Fruit fly (Drosophila melanogaster) whole organism, embryonic: ENCODE measurements around the gene sll.
A peak's percentile ranks its signal among the peaks of the same experiment; 100 is the strongest.

Experiments used
- Abd-B ChIP-seq: fragments of 200-800 bp; sonication (Bioruptor generic); optimal IDR thresholded peaks from 2 replicates; lab custom pipeline; 2018; ENCODE audit warnings: missing biosample characterization, mild to moderate bottlenecking, missing genetic modification characterization, moderate library complexity
- B-H1 ChIP-seq: fragments of 200-800 bp; sonication (Bioruptor generic); IDR thresholded peaks from 3 replicates; pipeline ENCODE4 v1.3.6; 2022; ENCODE audit warnings: missing biosample characterization, missing genetic modification characterization
- CG10565 ChIP-seq: fragments of 200-800 bp; sonication (Bioruptor generic); optimal IDR thresholded peaks from 3 replicates; lab custom pipeline; 2016; ENCODE audit warnings: missing biosample characterization, mild to moderate bottlenecking, missing genetic modification characterization
- CG12219 ChIP-seq: fragments of 200-800 bp; sonication (Bioruptor generic); optimal IDR thresholded peaks from 3 replicates; lab custom pipeline; 2018; ENCODE audit warnings: missing biosample characterization, mild to moderate bottlenecking, missing genetic modification characterization
- CG12659 ChIP-seq: fragments of 200-800 bp; sonication (Bioruptor generic); optimal IDR thresholded peaks from 3 replicates; lab custom pipeline; 2017; ENCODE audit warnings: mild to moderate bottlenecking, missing biosample characterization, missing genetic modification reagents, missing genetic modification characterization
- CG13775 ChIP-seq: fragments of 200-800 bp; sonication (Bioruptor generic); optimal IDR thresholded peaks from 3 replicates; lab custom pipeline; 2017; ENCODE audit warnings: missing biosample characterization, mild to moderate bottlenecking, missing genetic modification characterization
- CG15011 ChIP-seq: fragments of 200-800 bp; sonication (Bioruptor generic); optimal IDR thresholded peaks from 3 replicates; lab custom pipeline; 2018; ENCODE audit warnings: missing biosample characterization, mild to moderate bottlenecking, missing genetic modification characterization
- CG15269 ChIP-seq: fragments of 200-800 bp; sonication (Bioruptor generic); optimal IDR thresholded peaks from 2 replicates; lab custom pipeline; 2018; ENCODE audit warnings: missing biosample characterization, mild to moderate bottlenecking, missing genetic modification characterization, moderate library complexity
- CG1529 ChIP-seq: fragments of 200-800 bp; sonication (Bioruptor generic); optimal IDR thresholded peaks from 3 replicates; lab custom pipeline; 2018; ENCODE audit warnings: missing biosample characterization, missing genetic modification characterization
- CG16813 ChIP-seq: fragments of 200-800 bp; sonication (Bioruptor generic); IDR thresholded peaks from 3 replicates; pipeline ENCODE4 v1.3.6; 2022; ENCODE audit warnings: missing biosample characterization, missing genetic modification characterization; ENCODE audit not compliant: partially characterized antibody
- CG17359 ChIP-seq: fragments of 200-800 bp; sonication (Bioruptor generic); optimal IDR thresholded peaks from 3 replicates; lab custom pipeline; 2018; ENCODE audit warnings: missing biosample characterization, mild to moderate bottlenecking, missing genetic modification characterization, moderate library complexity
- CG17385 ChIP-seq: fragments of 200-800 bp; sonication (Bioruptor generic); optimal IDR thresholded peaks from 3 replicates; lab custom pipeline; 2018; ENCODE audit warnings: missing biosample characterization, mild to moderate bottlenecking, missing genetic modification characterization
- CG2712 ChIP-seq: fragments of 200-800 bp; optimal IDR thresholded peaks from 3 replicates; lab custom pipeline; 2019; ENCODE audit warnings: missing biosample characterization, mild to moderate bottlenecking, missing genetic modification characterization, moderate library complexity
- CG30431 ChIP-seq: fragments of 200-800 bp; sonication (Bioruptor generic); optimal IDR thresholded peaks from 2 replicates; lab custom pipeline; 2017; ENCODE audit warnings: missing biosample characterization, missing genetic modification characterization
- CG3838 ChIP-seq: fragments of 200-800 bp; sonication (Bioruptor generic); optimal IDR thresholded peaks from 3 replicates; lab custom pipeline; 2016; ENCODE audit warnings: missing biosample characterization, missing genetic modification characterization
- CG4730 ChIP-seq: fragments of 200-800 bp; sonication (Bioruptor generic); IDR thresholded peaks from 2 replicates; pipeline ENCODE4 v1.3.6; 2022; ENCODE audit warnings: missing biosample characterization, missing genetic modification characterization
- CG6683 ChIP-seq: fragments of 200-800 bp; sonication (Bioruptor generic); optimal IDR thresholded peaks from 2 replicates; lab custom pipeline; 2017; ENCODE audit warnings: missing biosample characterization, mild to moderate bottlenecking, missing genetic modification characterization, missing genetic modification reagents
- CG6854 ChIP-seq: fragments of 200-800 bp; sonication (Bioruptor generic); optimal IDR thresholded peaks from 3 replicates; lab custom pipeline; 2017; ENCODE audit warnings: missing biosample characterization, mild to moderate bottlenecking, missing genetic modification characterization
- CG7963 ChIP-seq: fragments of 200-800 bp; sonication (Bioruptor generic); IDR thresholded peaks from 3 replicates; pipeline ENCODE4 v1.3.6; 2022; ENCODE audit warnings: missing biosample characterization, missing genetic modification characterization; ENCODE audit not compliant: partially characterized antibody
- CG8478 ChIP-seq: fragments of >200 bp; optimal IDR thresholded peaks from 2 replicates; lab custom pipeline; 2018
- CrebB ChIP-seq: fragments of 200-800 bp; sonication (Bioruptor generic); optimal IDR thresholded peaks from 3 replicates; lab custom pipeline; 2018; ENCODE audit warnings: missing biosample characterization, mild to moderate bottlenecking, missing genetic modification characterization
- Dref ChIP-seq: fragments of 200-800 bp; sonication (Bioruptor generic); IDR thresholded peaks from 2 replicates; pipeline ENCODE4 v1.3.6; 2022; ENCODE audit warnings: missing biosample characterization, missing genetic modification characterization
- Drgx ChIP-seq: fragments of 200-800 bp; sonication (Bioruptor generic); IDR thresholded peaks from 2 replicates; pipeline ENCODE4 v1.3.6; 2022; ENCODE audit warnings: missing biosample characterization, missing genetic modification characterization
- E2f1 ChIP-seq: fragments of 200-800 bp; sonication (Bioruptor generic); IDR thresholded peaks from 2 replicates; pipeline ENCODE4 v1.3.6; 2022; ENCODE audit warnings: missing biosample characterization, missing genetic modification characterization
- HLH4C ChIP-seq: fragments of 200-800 bp; sonication (Bioruptor generic); IDR thresholded peaks from 3 replicates; pipeline ENCODE4 v1.3.6; 2022; ENCODE audit warnings: missing biosample characterization, missing genetic modification characterization; ENCODE audit not compliant: partially characterized antibody
- HLH54F ChIP-seq: fragments of 200-800 bp; sonication (Bioruptor generic); optimal IDR thresholded peaks from 3 replicates; lab custom pipeline; 2016; ENCODE audit warnings: missing biosample characterization, missing genetic modification characterization
- HLHmδ ChIP-seq: fragments of 200-800 bp; sonication (Bioruptor generic); optimal IDR thresholded peaks from 2 replicates; lab custom pipeline; 2018; ENCODE audit warnings: missing biosample characterization, mild to moderate bottlenecking, missing genetic modification characterization, moderate library complexity
- Hey ChIP-seq: fragments of 200-800 bp; sonication (Bioruptor generic); optimal IDR thresholded peaks from 3 replicates; lab custom pipeline; 2018; ENCODE audit warnings: missing biosample characterization, mild to moderate bottlenecking, missing genetic modification characterization
- Hmr ChIP-seq: fragments of 200-800 bp; sonication (Bioruptor generic); optimal IDR thresholded peaks from 3 replicates; lab custom pipeline; 2017; ENCODE audit warnings: mild to moderate bottlenecking, missing biosample characterization, missing genetic modification reagents, missing genetic modification characterization
- Hr51 ChIP-seq, 2 experiments: fragments of 200-800 bp; sonication (Bioruptor generic); optimal IDR thresholded peaks; 2 replicates in 1 of 2; 3 replicates in 1 of 2; lab custom pipeline; 2016 to 2018; ENCODE audit warnings: missing biosample characterization in 2 of 2, missing genetic modification characterization in 2 of 2, mild to moderate bottlenecking in 1 of 2, moderate library complexity in 1 of 2
- Hsf ChIP-seq: fragments of 200-800 bp; sonication (Bioruptor generic); optimal IDR thresholded peaks from 3 replicates; lab custom pipeline; 2016; ENCODE audit warnings: missing biosample characterization, missing genetic modification characterization
- Lpt ChIP-seq: fragments of >200 bp; optimal IDR thresholded peaks from 2 replicates; lab custom pipeline; 2018; ENCODE audit warnings: missing biosample characterization, missing genetic modification characterization
- Meics ChIP-seq: fragments of 200-800 bp; sonication (Bioruptor generic); optimal IDR thresholded peaks from 2 replicates; lab custom pipeline; 2017; ENCODE audit warnings: missing biosample characterization, mild to moderate bottlenecking, missing genetic modification characterization
- Mrtf ChIP-seq: fragments of 200-800 bp; sonication (Bioruptor generic); IDR thresholded peaks from 3 replicates; pipeline ENCODE4 v1.3.6; 2022; ENCODE audit warnings: missing biosample characterization, missing genetic modification characterization
- Scr ChIP-seq: fragments of 200-800 bp; sonication (Bioruptor generic); IDR thresholded peaks from 2 replicates; pipeline ENCODE4 v1.3.6; 2022; ENCODE audit warnings: missing biosample characterization, missing genetic modification characterization; ENCODE audit not compliant: partially characterized antibody
- Six4 ChIP-seq: fragments of 200-800 bp; sonication (Bioruptor generic); optimal IDR thresholded peaks from 2 replicates; lab custom pipeline; 2016; ENCODE audit warnings: missing biosample characterization, missing genetic modification characterization
- Tbp ChIP-seq: fragments of >200 bp; optimal IDR thresholded peaks from 2 replicates; lab custom pipeline; 2018; ENCODE audit warnings: missing biosample characterization, missing genetic modification characterization
- abd-A ChIP-seq: fragments of 200-800 bp; sonication (Bioruptor generic); optimal IDR thresholded peaks from 3 replicates; lab custom pipeline; 2019; ENCODE audit warnings: missing biosample characterization, mild to moderate bottlenecking, missing genetic modification characterization, moderate library complexity
- btn ChIP-seq: fragments of 200-800 bp; sonication (Bioruptor generic); optimal IDR thresholded peaks from 2 replicates; lab custom pipeline; 2016; ENCODE audit warnings: missing biosample characterization, missing genetic modification characterization
- disco-r ChIP-seq: fragments of 200-800 bp; sonication (Bioruptor generic); optimal IDR thresholded peaks from 2 replicates; lab custom pipeline; 2016; ENCODE audit warnings: missing biosample characterization, missing genetic modification characterization
- fd64A ChIP-seq: fragments of 200-800 bp; sonication (Bioruptor generic); optimal IDR thresholded peaks from 3 replicates; lab custom pipeline; 2018; ENCODE audit warnings: missing biosample characterization, mild to moderate bottlenecking, missing genetic modification characterization
- gcm ChIP-seq: fragments of 200-800 bp; sonication (Bioruptor generic); optimal IDR thresholded peaks from 2 replicates; lab custom pipeline; 2019; ENCODE audit warnings: missing biosample characterization, mild to moderate bottlenecking, missing genetic modification characterization, moderate library complexity
- hkb ChIP-seq, 2 experiments: fragments of 200-800 bp in 1 of 2; fragments of >200 bp in 1 of 2; sonication (Bioruptor generic) in 1 of 2; IDR thresholded peaks in 1 of 2; optimal IDR thresholded peaks in 1 of 2; 2 replicates each; pipeline versions ENCODE4 v1.3.6 to Lab custom; 2017 to 2022; ENCODE audit warnings: missing biosample characterization in 1 of 2, missing genetic modification characterization in 1 of 2
- ken ChIP-seq: fragments of 200-800 bp; sonication (Bioruptor generic); IDR thresholded peaks from 3 replicates; pipeline ENCODE4 v1.3.6; 2022; ENCODE audit warnings: missing biosample characterization, missing genetic modification characterization
- lola ChIP-seq, 3 experiments: fragments of >200 bp in 2 of 3; fragments of 200-800 bp in 1 of 3; sonication (Bioruptor generic) in 1 of 3; optimal IDR thresholded peaks; 2 replicates each; lab custom pipeline; 2017 to 2019; ENCODE audit warnings: missing biosample characterization in 3 of 3, missing genetic modification characterization in 3 of 3, mild to moderate bottlenecking in 1 of 3, moderate library complexity in 1 of 3
- mld ChIP-seq: fragments of 200-800 bp; sonication (Bioruptor generic); IDR thresholded peaks from 3 replicates; pipeline ENCODE4 v1.3.6; 2022; ENCODE audit warnings: missing biosample characterization, missing genetic modification characterization; ENCODE audit not compliant: partially characterized antibody
- tio ChIP-seq: fragments of 200-800 bp; sonication (Bioruptor generic); optimal IDR thresholded peaks from 2 replicates; lab custom pipeline; 2017; ENCODE audit warnings: missing biosample characterization, missing genetic modification characterization, inconsistent platforms
- tx ChIP-seq: fragments of 200-800 bp; sonication (Bioruptor generic); optimal IDR thresholded peaks from 2 replicates; lab custom pipeline; 2016; ENCODE audit warnings: missing biosample characterization, missing genetic modification characterization

sll gene

DNA sequence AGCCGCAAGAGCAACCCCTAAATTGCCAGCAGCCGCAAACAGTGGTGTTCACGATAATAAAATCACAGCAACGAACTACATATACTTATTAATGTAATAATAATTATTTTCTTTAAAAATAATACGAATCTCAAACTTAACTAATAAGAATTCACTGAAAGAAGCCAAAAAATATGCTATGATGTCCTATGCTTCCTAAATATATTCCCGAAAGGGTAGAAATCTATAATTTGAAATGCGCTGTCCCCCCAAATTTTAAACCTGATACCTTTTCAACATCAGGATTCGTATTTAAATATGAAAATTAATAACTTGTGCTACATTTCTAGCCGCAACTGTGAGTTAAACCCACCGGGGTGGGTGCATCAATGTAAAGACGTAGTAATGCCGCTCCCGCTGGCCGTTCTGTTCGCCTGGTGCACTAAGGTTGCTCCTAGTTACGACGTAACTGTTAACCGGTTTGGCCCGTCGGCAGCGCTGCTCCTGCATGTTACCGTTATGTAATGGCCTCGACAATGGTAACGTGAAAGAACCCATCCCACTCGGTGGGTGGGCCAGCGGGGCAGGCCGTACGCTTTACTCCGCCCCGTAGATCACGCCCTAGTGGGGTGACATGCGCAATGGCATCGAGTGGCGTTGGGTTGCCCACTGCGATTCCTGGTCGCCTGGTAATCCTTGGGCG is 1.6 kb upstream of the sll start (continued):
- peak; percentile 68 for TF ChIP-seq CG12219 (GFP tag; lab: Kevin White, UChicago)
- TF ChIP-seq B-H1 (GFP tag; lab: Robert Waterston, UW), result peak; percentile 26; the same call in 1 of the 3 replicates
- TF ChIP-seq Hr51 (GFP tag; optimal IDR thresholded peaks at IDR 0.05; lab: Kevin White, UChicago), result peak; percentile 17 to 84
- peak; percentile 82 for TF ChIP-seq CG6854
- TF ChIP-seq CG15011 (GFP tag; lab: Kevin White, UChicago), result peak; percentile 71
- peak; percentile 78 for TF ChIP-seq CG12659
- TF ChIP-seq tx, result no peak
- TF ChIP-seq mld (GFP tag; lab: Robert Waterston, UW), result no peak
- no peak for TF ChIP-seq disco-r (GFP tag; lab: Kevin White, UChicago)
- TF ChIP-seq Scr (GFP tag; lab: Robert Waterston, UW), result no peak
- peak; percentile 83 for TF ChIP-seq CG30431 (GFP tag; lab: Kevin White, UChicago)
- no peak for TF ChIP-seq btn (GFP tag; lab: Kevin White, UChicago)
- TF ChIP-seq Meics (GFP tag; lab: Kevin White, UChicago), result peak; percentile 90
- TF ChIP-seq CG15269 (tag; lab: Kevin White, UChicago), result peak; percentile 86
- TF ChIP-seq CG6683 (GFP tag; lab: Kevin White, UChicago), result peak; percentile 76
- TF ChIP-seq abd-A (tag; lab: Kevin White, UChicago), result peak; percentile 66
- peak; percentile 57 for TF ChIP-seq CG8478 (lab: Kevin White, UChicago)
- TF ChIP-seq HLH54F, result no peak
- no peak for TF ChIP-seq HLH4C (GFP tag; lab: Robert Waterston, UW)
- TF ChIP-seq CG16813 (GFP tag; lab: Robert Waterston, UW), result 0 out of 3 replicates have a peak, but pooled peaks have one; percentile 16
- no peak for TF ChIP-seq Lpt (GFP tag; lab: Kevin White, UChicago)
- TF ChIP-seq Hsf (GFP tag; lab: Kevin White, UChicago), result peak; percentile 59
- TF ChIP-seq CG17385, result peak; percentile 83
- peak; percentile 77 for TF ChIP-seq CG1529
- peak; percentile 58 for TF ChIP-seq Six4
- no peak for TF ChIP-seq hkb (optimal IDR thresholded peaks at IDR 0.05; lab: Kevin White, UChicago)
- peak; percentile 62 for TF ChIP-seq hkb (GFP tag; IDR thresholded peaks at IDR 0.05; lab: Robert Waterston, UW)
- TF ChIP-seq E2f1 (GFP tag; lab: Robert Waterston, UW), result peak; percentile 42; the same call in 1 of the 2 replicates
- no peak for TF ChIP-seq CrebB (tag; lab: Kevin White, UChicago)
- TF ChIP-seq CG3838 (GFP tag; lab: Kevin White, UChicago), result no peak
- TF ChIP-seq Mrtf (GFP tag; lab: Robert Waterston, UW), result no peak; the same call in 2 of the 3 replicates
- peak; percentile 88 for TF ChIP-seq CG13775 (GFP tag; lab: Kevin White, UChicago)
- no peak for TF ChIP-seq Tbp (GFP tag; lab: Kevin White, UChicago)
- TF ChIP-seq CG4730, result 0 out of 2 replicates have a peak, but pooled peaks have one; percentile 34
- TF ChIP-seq ken (GFP tag; lab: Robert Waterston, UW), result no peak
- no peak for TF ChIP-seq HLHmδ
- peak; percentile 90 for TF ChIP-seq Hmr (GFP tag; lab: Kevin White, UChicago)
- peak; percentile 79 for TF ChIP-seq CG17359 (tag; lab: Kevin White, UChicago)
- peak; percentile 73 for TF ChIP-seq Abd-B (GFP tag; lab: Kevin White, UChicago)
- no peak for TF ChIP-seq Drgx
- peak; percentile 72 for TF ChIP-seq gcm (GFP tag; lab: Kevin White, UChicago)
- peak; percentile 93 for TF ChIP-seq CG2712 (tag; lab: Kevin White, UChicago)
- peak; percentile 74 for TF ChIP-seq tio (GFP tag; lab: Kevin White, UChicago)
- no peak for TF ChIP-seq CG7963
- peak in 1 of 3 experiments; percentile 93 for TF ChIP-seq lola (GFP tag; optimal IDR thresholded peaks at IDR 0.05; lab: Kevin White, UChicago)
- no peak for TF ChIP-seq CG10565 (GFP tag; lab: Kevin White, UChicago)
- no peak for TF ChIP-seq Dref
- TF ChIP-seq fd64A (GFP tag; lab: Kevin White, UChicago), result peak; percentile 42
- TF ChIP-seq Hey (tag; lab: Kevin White, UChicago), result peak; percentile 90
